Worm (Caenorhabditis elegans): ENCODE data around the gene vab-15.

DNA sequence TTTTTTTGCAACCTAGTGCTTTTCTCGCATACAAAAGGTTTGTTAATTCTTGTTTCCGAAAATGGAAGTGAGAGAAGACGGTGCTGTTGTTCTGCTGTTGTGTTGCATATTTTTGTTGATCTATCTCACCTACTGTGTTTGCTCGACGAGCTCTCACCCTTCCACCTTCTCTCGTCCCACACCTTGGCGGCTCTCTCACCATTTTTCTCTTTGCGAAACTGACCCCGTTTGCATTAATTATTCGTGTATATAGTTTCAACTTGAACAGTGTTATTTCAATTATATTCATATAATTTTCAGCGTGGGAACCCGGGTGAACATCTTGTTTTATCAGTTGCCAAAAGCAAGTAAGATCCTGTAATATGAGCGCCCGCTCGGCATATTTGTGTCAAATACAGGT is 30.0 kb downstream of the vab-15 start, which contains the start of gene R07B1.9:
- TF ChIP-seq snpc-4 (tag; optimal IDR thresholded peaks at IDR 0.05), result no peak
- TF ChIP-seq ZK546.5 (tag; optimal IDR thresholded peaks at IDR 0.05), result no peak
- TF ChIP-seq nhr-28 (tag; optimal IDR thresholded peaks at IDR 0.05), result no peak
